Fruit fly (Drosophila melanogaster) whole organism, wandering third instar larva: Measurements from ENCODE around the gene CG33120.

Source experiments
- Abd-B ChIP-seq: fragments of >200 bp; optimal IDR thresholded peaks from 2 replicates; lab custom pipeline; 2017; ENCODE audit warnings: missing biosample characterization, missing genetic modification characterization
- CG32264 ChIP-seq: fragments of 200-800 bp; sonication (Bioruptor generic); optimal IDR thresholded peaks from 2 replicates; lab custom pipeline; 2016; ENCODE audit warnings: missing biosample characterization, missing genetic modification characterization
- CG9705 ChIP-seq: fragments of 200-800 bp; sonication (Bioruptor generic); optimal IDR thresholded peaks from 2 replicates; lab custom pipeline; 2018; ENCODE audit warnings: missing biosample characterization, mild to moderate bottlenecking, missing genetic modification characterization
- CrebA ChIP-seq: fragments of 200-800 bp; sonication (Bioruptor generic); optimal IDR thresholded peaks from 2 replicates; lab custom pipeline; 2016; ENCODE audit warnings: missing biosample characterization, mild to moderate bottlenecking, missing genetic modification characterization, borderline replicate concordance
- Dfd ChIP-seq: fragments of >200 bp; optimal IDR thresholded peaks from 2 replicates; lab custom pipeline; 2017; ENCODE audit warnings: missing biosample characterization, missing genetic modification characterization
- Dif ChIP-seq: fragments of 200-275, 200-300 bp; sonication (Bioruptor generic); optimal IDR thresholded peaks from 2 replicates; lab custom pipeline; 2018; ENCODE audit warnings: missing biosample characterization, missing genetic modification characterization; ENCODE audit not compliant: partially characterized antibody
- GATAd ChIP-seq: sonication (Bioruptor generic); optimal IDR thresholded peaks from 2 replicates; lab custom pipeline; 2016; ENCODE audit warnings: missing biosample characterization, missing genetic modification characterization
- HLH106 ChIP-seq: fragments of 200-800 bp; optimal IDR thresholded peaks from 3 replicates; lab custom pipeline; 2019; ENCODE audit warnings: missing biosample characterization, mild to moderate bottlenecking, missing genetic modification characterization, moderate library complexity
- Hnf4 ChIP-seq: fragments of 200-800 bp; sonication (Bioruptor generic); optimal IDR thresholded peaks from 2 replicates; lab custom pipeline; 2016; ENCODE audit warnings: missing biosample characterization, mild to moderate bottlenecking, missing genetic modification characterization
- Hr78 ChIP-seq: fragments of >200 bp; optimal IDR thresholded peaks from 2 replicates; lab custom pipeline; 2017; ENCODE audit warnings: missing biosample characterization, missing genetic modification characterization
- Hr83 ChIP-seq: fragments of 200-300 bp; sonication (Bioruptor generic); optimal IDR thresholded peaks from 2 replicates; lab custom pipeline; 2016; ENCODE audit warnings: missing biosample characterization, mild to moderate bottlenecking, missing genetic modification characterization, moderate library complexity; ENCODE audit not compliant: poor library complexity, severe bottlenecking
- Jra ChIP-seq: sonication (Bioruptor generic); optimal IDR thresholded peaks from 2 replicates; lab custom pipeline; 2016; ENCODE audit warnings: missing biosample characterization, missing genetic modification characterization
- Mio ChIP-seq: sonication (Bioruptor generic); optimal IDR thresholded peaks from 2 replicates; lab custom pipeline; 2016; ENCODE audit warnings: missing biosample characterization, missing genetic modification characterization
- Myc ChIP-seq: fragments of >200 bp; optimal IDR thresholded peaks from 2 replicates; lab custom pipeline; 2017
- N ChIP-seq: fragments of >200 bp; optimal IDR thresholded peaks from 2 replicates; lab custom pipeline; 2018; ENCODE audit warnings: missing biosample characterization, missing external identifiers, missing genetic modification characterization
- OdsH ChIP-seq: fragments of 200-800 bp; sonication (Bioruptor generic); optimal IDR thresholded peaks from 2 replicates; lab custom pipeline; 2016; ENCODE audit warnings: missing biosample characterization, mild to moderate bottlenecking, missing genetic modification characterization
- Rel ChIP-seq, 2 experiments: fragments of 200-800 bp; sonication (Bioruptor generic) in 1 of 2; optimal IDR thresholded peaks; 2 replicates in 1 of 2; 3 replicates in 1 of 2; lab custom pipeline; 2016 to 2019; ENCODE audit warnings: mild to moderate bottlenecking in 2 of 2, missing biosample characterization in 2 of 2, missing genetic modification characterization in 2 of 2, moderate library complexity in 1 of 2
- Sp1 ChIP-seq: fragments of 200-800 bp; sonication (Bioruptor generic); optimal IDR thresholded peaks from 3 replicates; lab custom pipeline; 2019; ENCODE audit warnings: missing biosample characterization, mild to moderate bottlenecking, missing genetic modification characterization, moderate library complexity
- Vsx2 ChIP-seq: fragments of 200-300, 225-300 bp; sonication (Bioruptor generic); optimal IDR thresholded peaks from 2 replicates; lab custom pipeline; 2018; ENCODE audit warnings: missing biosample characterization, missing genetic modification characterization; ENCODE audit not compliant: partially characterized antibody
- br ChIP-seq: fragments of 200-800 bp; sonication (Bioruptor generic); optimal IDR thresholded peaks from 2 replicates; lab custom pipeline; 2016; ENCODE audit warnings: missing biosample characterization, missing genetic modification characterization
- brk ChIP-seq: fragments of 200-800 bp; sonication (Bioruptor generic); optimal IDR thresholded peaks from 2 replicates; lab custom pipeline; 2016; ENCODE audit warnings: missing biosample characterization, mild to moderate bottlenecking, missing genetic modification characterization
- dl ChIP-seq, 2 experiments: fragments of 175-275, 200-275 bp in 1 of 2; fragments of 200-275 bp in 1 of 2; sonication (Bioruptor generic); optimal IDR thresholded peaks; lab custom pipeline; 2018; ENCODE audit warnings: mild to moderate bottlenecking in 2 of 2, missing biosample characterization in 2 of 2, missing genetic modification characterization in 2 of 2, moderate library complexity in 2 of 2; ENCODE audit not compliant: partially characterized antibody in 2 of 2, insufficient read depth in 1 of 2
- dmrt93B ChIP-seq: fragments of 200-800 bp; sonication (Bioruptor generic); optimal IDR thresholded peaks from 2 replicates; lab custom pipeline; 2018; ENCODE audit warnings: missing biosample characterization, mild to moderate bottlenecking, missing genetic modification characterization
- dsf ChIP-seq: sonication (Bioruptor generic); optimal IDR thresholded peaks from 2 replicates; lab custom pipeline; 2016; ENCODE audit warnings: missing biosample characterization, missing genetic modification characterization, borderline replicate concordance
- ey ChIP-seq: fragments of 200-800 bp; sonication (Bioruptor generic); optimal IDR thresholded peaks from 2 replicates; lab custom pipeline; 2016; ENCODE audit warnings: missing biosample characterization, missing genetic modification characterization
- foxo ChIP-seq, 2 experiments: fragments of 200-800 bp; sonication (Bioruptor generic); optimal IDR thresholded peaks; 2 replicates in 1 of 2; 3 replicates in 1 of 2; lab custom pipeline; 2016 to 2017; ENCODE audit warnings: missing biosample characterization in 2 of 2, missing genetic modification characterization in 2 of 2
- fru ChIP-seq: fragments of 200-800 bp; sonication (Bioruptor generic); optimal IDR thresholded peaks from 3 replicates; lab custom pipeline; 2016; ENCODE audit warnings: missing biosample characterization, mild to moderate bottlenecking, missing genetic modification characterization
- h ChIP-seq: fragments of 200-800 bp; sonication (Bioruptor generic); optimal IDR thresholded peaks from 3 replicates; lab custom pipeline; 2016; ENCODE audit warnings: missing biosample characterization, mild to moderate bottlenecking, missing genetic modification characterization
- jim ChIP-seq: fragments of 175-275, 200-325 bp; sonication (Bioruptor generic); optimal IDR thresholded peaks from 2 replicates; lab custom pipeline; 2016; ENCODE audit warnings: missing biosample characterization, mild to moderate bottlenecking, missing genetic modification characterization
- lola ChIP-seq: fragments of >200 bp; optimal IDR thresholded peaks from 2 replicates; lab custom pipeline; 2017; ENCODE audit warnings: missing biosample characterization, missing genetic modification characterization
- pan ChIP-seq: fragments of >200 bp; optimal IDR thresholded peaks from 2 replicates; lab custom pipeline; 2017
- psq ChIP-seq: fragments of 200-800 bp; sonication (Bioruptor generic); optimal IDR thresholded peaks from 3 replicates; lab custom pipeline; 2017; ENCODE audit warnings: missing biosample characterization, mild to moderate bottlenecking, missing genetic modification characterization, moderate library complexity
- rgr ChIP-seq: fragments of 200-800 bp; sonication (Bioruptor generic); optimal IDR thresholded peaks from 3 replicates; lab custom pipeline; 2016; ENCODE audit warnings: missing biosample characterization, mild to moderate bottlenecking, missing genetic modification characterization
- sage ChIP-seq: fragments of 200-800 bp; sonication (Bioruptor generic); optimal IDR thresholded peaks from 2 replicates; lab custom pipeline; 2016; ENCODE audit warnings: missing biosample characterization, mild to moderate bottlenecking, missing genetic modification characterization
- sv ChIP-seq: fragments of 200-800 bp; sonication (Bioruptor generic); optimal IDR thresholded peaks from 3 replicates; lab custom pipeline; 2016; ENCODE audit warnings: missing biosample characterization, missing genetic modification characterization
- tai ChIP-seq: sonication (Bioruptor generic); optimal IDR thresholded peaks from 2 replicates; lab custom pipeline; 2016; ENCODE audit warnings: missing biosample characterization, missing genetic modification characterization
- usp ChIP-seq: fragments of >200 bp; optimal IDR thresholded peaks from 2 replicates; lab custom pipeline; 2017; ENCODE audit warnings: missing biosample characterization, missing genetic modification characterization
- woc ChIP-seq: sonication (Bioruptor generic); optimal IDR thresholded peaks from 2 replicates; lab custom pipeline; 2016; ENCODE audit warnings: missing biosample characterization, mild to moderate bottlenecking, missing genetic modification characterization

The CG33120 gene

DNA sequence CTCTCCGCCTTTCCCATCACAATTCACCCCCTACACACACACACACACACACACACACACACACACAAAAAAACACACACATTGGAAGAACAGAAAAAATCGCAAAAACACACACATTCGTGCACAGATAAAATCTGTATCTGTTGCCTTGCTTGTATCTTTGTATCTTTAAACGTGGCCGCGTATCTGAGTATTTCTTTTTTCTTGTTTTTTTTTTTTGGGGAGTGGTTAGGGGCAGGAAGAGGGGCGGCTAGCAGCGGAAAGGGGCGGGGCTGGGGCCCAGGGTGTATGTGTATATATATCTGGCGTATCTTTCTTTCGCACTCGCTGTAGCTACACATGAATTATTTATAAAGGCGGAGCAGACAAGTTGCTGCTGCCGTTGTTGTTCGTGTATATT lies 22.2 kb upstream of the CG33120 start:
- no peak for TF ChIP-seq fru (GFP tag; lab: Kevin White, UChicago)
- no peak for TF ChIP-seq Hnf4 (GFP tag; lab: Kevin White, UChicago)
- TF ChIP-seq rgr (GFP tag; lab: Kevin White, UChicago): no peak
- no peak for TF ChIP-seq Mio
- TF ChIP-seq sv (GFP tag; lab: Kevin White, UChicago): no peak
- no peak for TF ChIP-seq foxo (GFP tag; optimal IDR thresholded peaks at IDR 0.05; lab: Kevin White, UChicago)
- no peak for TF ChIP-seq usp
- TF ChIP-seq CG9705 (GFP tag; lab: Kevin White, UChicago): no peak
- TF ChIP-seq Hr83 (GFP tag; lab: Kevin White, UChicago): no peak
- no peak for TF ChIP-seq dsf
- TF ChIP-seq N: no peak
- TF ChIP-seq h (GFP tag; lab: Kevin White, UChicago): no peak
- peak; percentile 53 for TF ChIP-seq Dfd
- no peak for TF ChIP-seq GATAd
- peak; percentile 81 for TF ChIP-seq jim

DNA sequence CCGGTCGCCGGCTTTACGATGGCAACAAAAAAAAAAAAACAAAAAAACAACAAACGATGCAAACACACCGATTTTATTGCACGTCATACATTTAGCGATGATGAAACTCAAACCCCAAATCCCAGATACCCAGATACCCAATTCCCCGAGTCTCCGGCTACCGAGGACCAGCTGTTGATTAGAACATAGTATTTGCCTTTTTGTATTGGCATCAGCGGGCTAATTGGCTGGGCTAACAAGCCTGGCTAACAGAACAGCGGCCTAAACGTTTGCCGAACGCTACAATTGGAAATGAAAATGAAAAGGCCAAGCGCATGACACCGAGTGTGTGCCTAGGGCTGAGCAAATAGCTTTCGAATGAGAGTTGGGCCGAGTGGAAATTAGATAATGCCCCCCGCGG lies 20.6 kb upstream of the CG33120 start:
- TF ChIP-seq Sp1 (GFP tag; lab: Kevin White, UChicago) (no peak), psq (no peak), Jra (GFP tag; lab: Kevin White, UChicago) (no peak), sv (GFP tag; lab: Kevin White, UChicago) (no peak), jim (no peak), dmrt93B (GFP tag; lab: Kevin White, UChicago) (no peak), ey (no peak), fru (GFP tag; lab: Kevin White, UChicago) (no peak), brk (GFP tag; lab: Kevin White, UChicago) (no peak), Dif (GFP tag; lab: Kevin White, UChicago) (no peak), Hr83 (GFP tag; lab: Kevin White, UChicago) (no peak), usp (no peak), Rel (GFP tag; optimal IDR thresholded peaks at IDR 0.05; lab: Kevin White, UChicago) (no peak), Rel (tag; optimal IDR thresholded peaks at IDR 0.05; lab: Kevin White, UChicago) (no peak), OdsH (GFP tag; lab: Kevin White, UChicago) (no peak), Hnf4 (GFP tag; lab: Kevin White, UChicago) (no peak), h (GFP tag; lab: Kevin White, UChicago) (no peak), dsf (no peak), CG32264 (no peak), Hr78 (no peak)

DNA sequence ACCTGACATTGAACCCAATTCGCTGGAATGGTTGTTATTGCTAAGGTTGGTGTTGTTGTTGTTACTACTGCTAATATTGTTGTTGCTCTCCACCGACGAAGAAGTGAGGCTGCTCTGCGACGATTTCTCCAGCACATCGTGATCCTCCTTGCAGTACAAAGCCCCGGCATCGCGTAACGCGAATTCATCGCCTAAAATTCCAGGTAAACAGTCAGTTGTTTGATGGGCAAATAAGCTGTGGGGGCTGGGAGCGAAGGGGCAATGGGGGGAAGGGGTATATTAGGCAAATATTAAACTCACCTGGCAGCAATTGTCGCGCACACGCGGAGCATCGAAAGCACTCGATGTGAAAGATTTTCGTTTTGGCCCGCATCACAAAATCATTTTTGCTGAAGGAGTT lies 19.7 kb upstream of the CG33120 start:
- TF ChIP-seq ey (no peak), Rel (GFP tag; optimal IDR thresholded peaks at IDR 0.05; lab: Kevin White, UChicago) (no peak), Rel (tag; optimal IDR thresholded peaks at IDR 0.05; lab: Kevin White, UChicago) (no peak), N (no peak), Myc (lab: Kevin White, UChicago) (no peak), Hnf4 (GFP tag; lab: Kevin White, UChicago) (no peak), Dfd (no peak), foxo (GFP tag; optimal IDR thresholded peaks at IDR 0.05; lab: Kevin White, UChicago) (peak in 1 of 2 experiments; percentile 40), h (GFP tag; lab: Kevin White, UChicago) (peak; percentile 40), HLH106 (tag; lab: Kevin White, UChicago) (peak; percentile 16), dsf (no peak), tai (GFP tag; lab: Kevin White, UChicago) (no peak), CG32264 (no peak), Sp1 (GFP tag; lab: Kevin White, UChicago) (no peak), sage (no peak), Vsx2 (GFP tag; lab: Kevin White, UChicago) (no peak), fru (GFP tag; lab: Kevin White, UChicago) (no peak), dmrt93B (GFP tag; lab: Kevin White, UChicago) (peak; percentile 43), OdsH (GFP tag; lab: Kevin White, UChicago) (peak; percentile 40), jim (no peak), Hr83 (GFP tag; lab: Kevin White, UChicago) (peak; percentile 78), woc (GFP tag; lab: Kevin White, UChicago) (no peak), dl (GFP tag; optimal IDR thresholded peaks at IDR 0.05; lab: Kevin White, UChicago; ENCODE audit: insufficient read depth in 1 of 2, partially characterized antibody in 2 of 2) (no peak), pan (lab: Kevin White, UChicago) (no peak), CrebA (no peak), brk (GFP tag; lab: Kevin White, UChicago) (no peak), psq (peak; percentile 4), br (GFP tag; lab: Kevin White, UChicago) (no peak), Mio (no peak), sv (GFP tag; lab: Kevin White, UChicago) (no peak), rgr (GFP tag; lab: Kevin White, UChicago) (peak; percentile 55), GATAd (no peak), Jra (GFP tag; lab: Kevin White, UChicago) (no peak), Abd-B (GFP tag; lab: Kevin White, UChicago) (no peak), usp (no peak), Hr78 (no peak), lola (no peak), Dif (GFP tag; lab: Kevin White, UChicago) (no peak), CG9705 (GFP tag; lab: Kevin White, UChicago) (peak; percentile 21)
